Worm (Caenorhabditis elegans) whole organism, L3 larva: ENCODE results near the gene F58A4.2.

Experiments
- ama-1 ChIP-seq: fragments of 150-350 bp; optimal IDR thresholded peaks from 2 replicates; lab custom pipeline; 2018
- elt-1 ChIP-seq: fragments of 150-350 bp; optimal IDR thresholded peaks from 2 replicates; lab custom pipeline; 2014; ENCODE audit warnings: missing biosample characterization, missing genetic modification characterization
- eor-1 ChIP-seq, 2 experiments: fragments of 150-350 bp; optimal IDR thresholded peaks; 2 replicates each; lab custom pipeline; 2014 to 2018; ENCODE audit warnings: missing biosample characterization in 2 of 2, missing genetic modification characterization in 2 of 2
- fkh-10 ChIP-seq: sonication (generic microtip); optimal IDR thresholded peaks from 2 replicates; lab custom pipeline; 2017; ENCODE audit warnings: missing biosample characterization, missing genetic modification reagents, missing genetic modification characterization
- fos-1 ChIP-seq: fragments of 150-350 bp; optimal IDR thresholded peaks from 2 replicates; lab custom pipeline; 2014; ENCODE audit warnings: missing biosample characterization, missing genetic modification characterization
- jun-1 ChIP-seq: fragments of 150-350 bp; optimal IDR thresholded peaks from 2 replicates; lab custom pipeline; 2014; ENCODE audit warnings: missing biosample characterization, missing genetic modification reagents, missing genetic modification characterization
- lsy-12 ChIP-seq: sonication (generic microtip); optimal IDR thresholded peaks from 2 replicates; lab custom pipeline; 2016; ENCODE audit warnings: mild to moderate bottlenecking, missing genetic modification characterization, missing compliant biosample characterization
- nhr-12 ChIP-seq: fragments of 150-350 bp; optimal IDR thresholded peaks from 2 replicates; lab custom pipeline; 2014; ENCODE audit warnings: missing biosample characterization, missing genetic modification characterization
- sea-2 ChIP-seq: fragments of 150-350 bp; sonication (generic microtip); optimal IDR thresholded peaks from 4 replicates; lab custom pipeline; 2014; ENCODE audit warnings: missing biosample characterization, missing genetic modification reagents, missing genetic modification characterization
- tbx-2 ChIP-seq: sonication (generic microtip); optimal IDR thresholded peaks from 2 replicates; lab custom pipeline; 2016; ENCODE audit warnings: mild to moderate bottlenecking, missing genetic modification characterization, missing compliant biosample characterization
- unc-39 ChIP-seq: sonication (generic microtip); optimal IDR thresholded peaks from 4 replicates; lab custom pipeline; 2017; ENCODE audit warnings: missing biosample characterization, missing genetic modification characterization
- zag-1 ChIP-seq: fragments of 150-350 bp; optimal IDR thresholded peaks from 2 replicates; lab custom pipeline; 2014; ENCODE audit warnings: missing biosample characterization, missing genetic modification characterization
- ztf-11 ChIP-seq: fragments of 150-350 bp; optimal IDR thresholded peaks from 2 replicates; lab custom pipeline; 2014; ENCODE audit warnings: missing biosample characterization, missing genetic modification characterization

DNA sequence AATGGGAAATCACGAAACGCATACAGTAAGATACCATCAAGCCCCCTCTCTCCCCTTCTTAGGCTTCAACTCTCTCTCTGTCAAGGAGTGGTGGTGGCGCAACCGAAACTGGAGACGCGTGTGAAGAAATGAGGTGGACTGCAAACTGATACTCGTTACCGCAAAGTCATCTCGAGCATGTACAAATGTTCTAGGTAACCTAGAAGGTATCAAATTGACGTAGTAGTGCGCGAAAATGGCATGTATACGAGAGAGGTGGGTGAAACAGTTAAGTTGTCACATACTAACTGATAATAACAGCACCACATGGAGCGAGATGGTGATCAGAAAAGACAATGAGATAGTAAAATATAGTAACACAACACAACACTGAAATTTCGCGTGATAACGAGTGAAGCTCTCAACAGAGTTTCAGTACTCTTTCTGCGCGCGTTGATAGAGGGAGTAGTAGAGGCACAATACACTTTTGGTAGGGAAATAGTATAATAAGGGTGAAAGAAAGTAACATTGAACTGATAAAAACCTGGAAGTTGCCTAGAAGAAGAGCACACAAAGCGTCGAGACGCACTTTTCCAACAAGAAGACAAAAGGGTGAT lies 37.7 kb upstream of the F58A4.2 start:
- TF ChIP-seq tbx-2 (tag; lab: Kevin White, UChicago) (no peak), elt-1 (tag; lab: Kevin White, UChicago) (no peak), fkh-10 (GFP tag; lab: Kevin White, UChicago) (no peak), ama-1 (lab: Kevin White, UChicago) (no peak), jun-1 (tag; lab: Kevin White, UChicago) (peak; percentile 6), zag-1 (tag; lab: Kevin White, UChicago) (no peak), unc-39 (tag; lab: Kevin White, UChicago) (no peak), nhr-12 (tag; lab: Kevin White, UChicago) (no peak), ztf-11 (tag; lab: Kevin White, UChicago) (no peak), sea-2 (no peak), lsy-12 (no peak), fos-1 (no peak), eor-1 (tag; optimal IDR thresholded peaks at IDR 0.05; lab: Kevin White, UChicago) (no peak)
